Fruit fly (Drosophila melanogaster) whole organism, embryonic: Measurements from ENCODE around the gene STUB1.

Experiments
- CG10147 ChIP-seq: fragments of 200-800 bp; sonication (Bioruptor generic); optimal IDR thresholded peaks from 2 replicates; lab custom pipeline; 2019; ENCODE audit warnings: missing biosample characterization, mild to moderate bottlenecking, missing genetic modification characterization, moderate library complexity
- CG10267 ChIP-seq: fragments of 200-800 bp; sonication (Bioruptor generic); optimal IDR thresholded peaks from 2 replicates; lab custom pipeline; 2018; ENCODE audit warnings: missing biosample characterization, mild to moderate bottlenecking, missing genetic modification characterization, moderate library complexity
- CG10979 ChIP-seq: fragments of 200-800 bp; sonication (Bioruptor generic); optimal IDR thresholded peaks from 2 replicates; lab custom pipeline; 2018; ENCODE audit warnings: missing biosample characterization, mild to moderate bottlenecking, missing genetic modification characterization, moderate library complexity
- CG11723 ChIP-seq: fragments of 200-800 bp; sonication (Bioruptor generic); optimal IDR thresholded peaks from 2 replicates; lab custom pipeline; 2017; ENCODE audit warnings: missing biosample characterization, mild to moderate bottlenecking, missing genetic modification characterization
- CG12219 ChIP-seq: fragments of 200-800 bp; sonication (Bioruptor generic); optimal IDR thresholded peaks from 3 replicates; lab custom pipeline; 2018; ENCODE audit warnings: missing biosample characterization, mild to moderate bottlenecking, missing genetic modification characterization
- CG12236 ChIP-seq: fragments of 200-800 bp; sonication (Bioruptor generic); optimal IDR thresholded peaks from 2 replicates; lab custom pipeline; 2016; ENCODE audit warnings: missing biosample characterization, missing genetic modification characterization
- CG12769 ChIP-seq: fragments of 200-800 bp; sonication (Bioruptor generic); optimal IDR thresholded peaks from 2 replicates; lab custom pipeline; 2019; ENCODE audit warnings: missing biosample characterization, mild to moderate bottlenecking, missing genetic modification characterization, moderate library complexity
- CG13287 ChIP-seq: fragments of 200-800 bp; sonication (Bioruptor generic); IDR thresholded peaks from 2 replicates; pipeline ENCODE4 v1.3.6; 2022; ENCODE audit warnings: missing biosample characterization, missing genetic modification characterization; ENCODE audit not compliant: partially characterized antibody
- CG14860 ChIP-seq: fragments of 200-800 bp; sonication (Bioruptor generic); IDR thresholded peaks from 3 replicates; pipeline ENCODE4 v1.3.6; 2022; ENCODE audit warnings: missing biosample characterization, missing genetic modification characterization; ENCODE audit not compliant: partially characterized antibody
- CG16815 ChIP-seq: fragments of 200-800 bp; sonication (Bioruptor generic); optimal IDR thresholded peaks from 3 replicates; lab custom pipeline; 2017; ENCODE audit warnings: missing biosample characterization, mild to moderate bottlenecking, missing genetic modification characterization
- CG2875 ChIP-seq: fragments of 200-800 bp; sonication (Bioruptor generic); optimal IDR thresholded peaks from 2 replicates; lab custom pipeline; 2017; ENCODE audit warnings: missing biosample characterization, mild to moderate bottlenecking, missing genetic modification characterization, missing genetic modification reagents
- CG30020 ChIP-seq: fragments of 200-800 bp; optimal IDR thresholded peaks from 2 replicates; lab custom pipeline; 2019; ENCODE audit warnings: missing biosample characterization, mild to moderate bottlenecking, missing genetic modification characterization, moderate library complexity
- CG6175 ChIP-seq: fragments of 200-800 bp; sonication (Bioruptor generic); IDR thresholded peaks from 3 replicates; pipeline ENCODE4 v1.3.6; 2022; ENCODE audit warnings: missing biosample characterization, missing genetic modification characterization
- CG7271 ChIP-seq: fragments of 200-800 bp; sonication (Bioruptor generic); optimal IDR thresholded peaks from 2 replicates; lab custom pipeline; 2018; ENCODE audit warnings: missing biosample characterization, mild to moderate bottlenecking, missing genetic modification characterization, moderate library complexity
- CG9215 ChIP-seq: fragments of 200-800 bp; sonication (Bioruptor generic); IDR thresholded peaks from 2 replicates; pipeline ENCODE4 v1.3.6; 2022; ENCODE audit warnings: missing biosample characterization, missing genetic modification characterization
- CG9609 ChIP-seq: fragments of 200-800 bp; sonication (Bioruptor generic); optimal IDR thresholded peaks from 3 replicates; lab custom pipeline; 2016; ENCODE audit warnings: missing biosample characterization, missing genetic modification characterization
- CG9797 ChIP-seq: fragments of 200-800 bp; sonication (Bioruptor generic); optimal IDR thresholded peaks from 3 replicates; lab custom pipeline; 2018; ENCODE audit warnings: missing biosample characterization, mild to moderate bottlenecking, missing genetic modification characterization
- D ChIP-seq, 2 experiments: fragments of 200-800 bp in 1 of 2; fragments of >200 bp in 1 of 2; sonication (Bioruptor generic) in 1 of 2; optimal IDR thresholded peaks; 2 replicates in 1 of 2; 3 replicates in 1 of 2; lab custom pipeline; 2017; ENCODE audit warnings: mild to moderate bottlenecking in 1 of 2, missing biosample characterization in 1 of 2, missing genetic modification characterization in 1 of 2, missing genetic modification reagents in 1 of 2
- Dfd ChIP-seq, 2 experiments: fragments of >200 bp; optimal IDR thresholded peaks; 2 replicates each; lab custom pipeline; 2017; ENCODE audit warnings: missing biosample characterization in 2 of 2, missing genetic modification characterization in 2 of 2
- Drgx ChIP-seq: fragments of 200-800 bp; sonication (Bioruptor generic); IDR thresholded peaks from 2 replicates; pipeline ENCODE4 v1.3.6; 2022; ENCODE audit warnings: missing biosample characterization, missing genetic modification characterization
- E2f2 ChIP-seq: fragments of 200-800 bp; sonication (Bioruptor generic); IDR thresholded peaks from 2 replicates; pipeline ENCODE4 v1.3.6; 2022; ENCODE audit warnings: missing biosample characterization, missing genetic modification characterization
- Eip74EF ChIP-seq, 2 experiments: fragments of 200-800 bp in 1 of 2; fragments of >200 bp in 1 of 2; sonication (Bioruptor generic) in 1 of 2; optimal IDR thresholded peaks; 2 replicates each; lab custom pipeline; 2017 to 2019; ENCODE audit warnings: missing biosample characterization in 2 of 2, missing genetic modification characterization in 2 of 2, mild to moderate bottlenecking in 1 of 2, moderate library complexity in 1 of 2
- Kr ChIP-seq: fragments of 200-800 bp; sonication (Bioruptor generic); optimal IDR thresholded peaks from 2 replicates; lab custom pipeline; 2017; ENCODE audit warnings: missing biosample characterization, mild to moderate bottlenecking, missing genetic modification characterization
- Lhr ChIP-seq: fragments of 200-800 bp; sonication (Bioruptor generic); optimal IDR thresholded peaks from 3 replicates; lab custom pipeline; 2017; ENCODE audit warnings: mild to moderate bottlenecking, missing biosample characterization, missing genetic modification reagents, missing genetic modification characterization
- Nf-YA ChIP-seq: fragments of 200-800 bp; sonication (Bioruptor generic); IDR thresholded peaks from 2 replicates; pipeline ENCODE4 v1.3.6; 2022; ENCODE audit warnings: missing biosample characterization, missing genetic modification characterization
- Opbp ChIP-seq: fragments of 200-800 bp; sonication (Bioruptor generic); IDR thresholded peaks from 3 replicates; pipeline ENCODE4 v1.3.6; 2022; ENCODE audit warnings: missing biosample characterization, missing genetic modification characterization; ENCODE audit not compliant: partially characterized antibody
- amos ChIP-seq: fragments of 200-800 bp; sonication (Bioruptor generic); IDR thresholded peaks from 2 replicates; pipeline ENCODE4 v1.3.6; 2022; ENCODE audit warnings: missing biosample characterization, missing genetic modification characterization; ENCODE audit not compliant: partially characterized antibody
- ase ChIP-seq: fragments of 200-800 bp; sonication (Bioruptor generic); IDR thresholded peaks from 3 replicates; pipeline ENCODE4 v1.3.6; 2022; ENCODE audit warnings: missing biosample characterization, missing genetic modification characterization
- bab2 ChIP-seq: fragments of 200-800 bp; sonication (Bioruptor generic); optimal IDR thresholded peaks from 2 replicates; lab custom pipeline; 2016; ENCODE audit warnings: missing biosample characterization, missing genetic modification characterization
- bsh ChIP-seq, 2 experiments: fragments of 200-800 bp; sonication (Bioruptor generic); optimal IDR thresholded peaks; 2 replicates each; lab custom pipeline; 2017 to 2018; ENCODE audit warnings: mild to moderate bottlenecking in 2 of 2, missing biosample characterization in 2 of 2, missing genetic modification characterization in 2 of 2, moderate library complexity in 1 of 2
- crp ChIP-seq, 2 experiments: fragments of 200-800 bp; sonication (Bioruptor generic); optimal IDR thresholded peaks; 2 replicates in 1 of 2; 3 replicates in 1 of 2; lab custom pipeline; 2017; ENCODE audit warnings: missing biosample characterization in 2 of 2, missing genetic modification characterization in 2 of 2, mild to moderate bottlenecking in 1 of 2, moderate library complexity in 1 of 2
- disco-r ChIP-seq: fragments of 200-800 bp; sonication (Bioruptor generic); optimal IDR thresholded peaks from 2 replicates; lab custom pipeline; 2016; ENCODE audit warnings: missing biosample characterization, missing genetic modification characterization
- hb ChIP-seq: fragments of 200-800 bp; sonication (Bioruptor generic); IDR thresholded peaks from 3 replicates; pipeline ENCODE4 v1.3.6; 2022; ENCODE audit warnings: missing biosample characterization, missing genetic modification characterization; ENCODE audit not compliant: partially characterized antibody
- hbn ChIP-seq: fragments of 200-800 bp; sonication (Bioruptor generic); IDR thresholded peaks from 2 replicates; pipeline ENCODE4 v1.3.6; 2022; ENCODE audit warnings: missing biosample characterization, missing genetic modification characterization; ENCODE audit not compliant: partially characterized antibody
- inv ChIP-seq: fragments of 200-800 bp; sonication (Bioruptor generic); IDR thresholded peaks from 2 replicates; pipeline ENCODE4 v1.3.6; 2022; ENCODE audit warnings: missing biosample characterization, missing genetic modification characterization; ENCODE audit not compliant: partially characterized antibody
- nau ChIP-seq: fragments of 200-800 bp; sonication (Bioruptor generic); optimal IDR thresholded peaks from 3 replicates; lab custom pipeline; 2017; ENCODE audit warnings: missing biosample characterization, mild to moderate bottlenecking, missing genetic modification characterization, missing genetic modification reagents
- nmo ChIP-seq: fragments of 200-800 bp; sonication (Bioruptor generic); optimal IDR thresholded peaks from 2 replicates; lab custom pipeline; 2018; ENCODE audit warnings: missing biosample characterization, mild to moderate bottlenecking, missing genetic modification characterization, moderate library complexity
- org-1 ChIP-seq: fragments of 200-800 bp; sonication (Bioruptor generic); optimal IDR thresholded peaks from 2 replicates; lab custom pipeline; 2017; ENCODE audit warnings: missing biosample characterization, missing genetic modification characterization
- pan ChIP-seq, 4 experiments: fragments of >200 bp in 3 of 4; fragments of 200-800 bp in 1 of 4; sonication (Bioruptor generic) in 1 of 4; optimal IDR thresholded peaks in 3 of 4; IDR thresholded peaks in 1 of 4; 2 replicates each; pipeline versions ENCODE4 v1.3.6 to Lab custom; 2017 to 2022; ENCODE audit warnings: missing biosample characterization in 2 of 4, missing genetic modification characterization in 2 of 4, mixed read lengths in 1 of 4
- pb ChIP-seq: fragments of 200-800 bp; sonication (Bioruptor generic); optimal IDR thresholded peaks from 3 replicates; lab custom pipeline; 2016; ENCODE audit warnings: missing biosample characterization, missing genetic modification characterization
- pros ChIP-seq: fragments of 200-800 bp; sonication (Bioruptor generic); optimal IDR thresholded peaks from 3 replicates; lab custom pipeline; 2019; ENCODE audit warnings: missing biosample characterization, mild to moderate bottlenecking, missing genetic modification characterization, moderate library complexity
- scrt ChIP-seq: fragments of 200-800 bp; sonication (Bioruptor generic); optimal IDR thresholded peaks from 2 replicates; lab custom pipeline; 2018; ENCODE audit warnings: missing biosample characterization, mild to moderate bottlenecking, missing genetic modification characterization, moderate library complexity
- sna ChIP-seq: fragments of 200-800 bp; sonication (Bioruptor generic); IDR thresholded peaks from 2 replicates; pipeline ENCODE4 v1.3.6; 2022; ENCODE audit warnings: missing biosample characterization, missing genetic modification characterization; ENCODE audit not compliant: partially characterized antibody
- toy ChIP-seq: fragments of 200-800 bp; sonication (Bioruptor generic); IDR thresholded peaks from 2 replicates; pipeline ENCODE4 v1.3.6; 2022; ENCODE audit warnings: missing biosample characterization, missing genetic modification characterization
- unc-4 ChIP-seq: fragments of 200-800 bp; sonication (Bioruptor generic); IDR thresholded peaks from 2 replicates; pipeline ENCODE4 v1.3.6; 2022; ENCODE audit warnings: missing biosample characterization, missing genetic modification characterization; ENCODE audit not compliant: partially characterized antibody
- vvl ChIP-seq: fragments of 200-800 bp; sonication (Bioruptor generic); IDR thresholded peaks from 2 replicates; pipeline ENCODE4 v1.3.6; 2022; ENCODE audit warnings: missing biosample characterization, missing genetic modification characterization

The STUB1 gene

DNA sequence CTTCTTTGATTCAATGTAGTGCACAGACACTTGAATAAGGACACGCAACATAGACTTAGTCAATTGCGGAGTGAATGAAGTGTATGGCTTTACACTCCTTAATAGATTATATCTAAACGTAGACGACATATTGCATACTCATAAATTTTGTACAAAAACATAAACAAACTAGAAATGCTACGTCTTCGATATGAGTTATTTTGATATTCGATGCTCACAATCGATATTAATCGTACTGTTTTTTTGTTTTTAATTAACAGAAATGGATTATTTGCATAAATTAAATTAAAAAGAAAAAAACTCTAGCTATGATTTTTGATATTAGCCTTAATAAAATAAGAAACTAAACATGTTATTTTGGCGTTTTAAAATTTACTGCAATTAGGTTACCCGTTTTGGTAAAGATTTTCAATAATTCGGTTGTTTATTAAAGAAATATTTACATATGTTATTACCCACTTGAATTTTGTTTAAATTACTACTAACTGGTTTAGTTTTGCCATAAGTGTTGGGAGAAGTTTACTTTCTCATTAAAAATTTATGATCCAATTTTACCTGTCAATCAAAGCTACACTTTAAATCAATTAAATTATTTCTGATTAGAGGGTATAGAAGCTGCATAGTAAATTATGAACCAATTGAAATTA lies 32.2 kb upstream of the STUB1 start, which contains the start of the genes CG17768, LSm-4 and Ir31a (continued):
- TF ChIP-seq pb: no peak
- TF ChIP-seq bsh (GFP tag; optimal IDR thresholded peaks at IDR 0.05; lab: Kevin White, UChicago): no peak
- no peak for TF ChIP-seq CG12236 (GFP tag; lab: Kevin White, UChicago)
- TF ChIP-seq pros (GFP tag; lab: Kevin White, UChicago): no peak
- no peak for TF ChIP-seq crp (GFP tag; optimal IDR thresholded peaks at IDR 0.05; lab: Kevin White, UChicago)
- no peak for TF ChIP-seq CG16815 (GFP tag; lab: Kevin White, UChicago)
- no peak for TF ChIP-seq CG10979 (tag; lab: Kevin White, UChicago)
- no peak for TF ChIP-seq CG9797 (GFP tag; lab: Kevin White, UChicago)
- no peak for TF ChIP-seq toy (GFP tag; lab: Robert Waterston, UW)
- peak; percentile 2 for TF ChIP-seq nmo (GFP tag; lab: Kevin White, UChicago)
- peak; percentile 87 for TF ChIP-seq CG13287 (GFP tag; lab: Robert Waterston, UW)
- peak; percentile 68 for TF ChIP-seq CG14860 (GFP tag; lab: Robert Waterston, UW)
- no peak for TF ChIP-seq scrt (GFP tag; lab: Kevin White, UChicago)
- TF ChIP-seq ase: no peak
- TF ChIP-seq org-1 (GFP tag; lab: Kevin White, UChicago): no peak
- TF ChIP-seq inv: peak; percentile 60
- no peak for TF ChIP-seq CG9609 (GFP tag; lab: Kevin White, UChicago)
- no peak for TF ChIP-seq CG12769 (tag; lab: Kevin White, UChicago)
- peak; percentile 19; the same call in 1 of the 2 replicates for TF ChIP-seq E2f2
- no peak for TF ChIP-seq CG6175
- TF ChIP-seq bab2 (GFP tag; lab: Kevin White, UChicago): no peak
- TF ChIP-seq CG10267 (tag; lab: Kevin White, UChicago): peak; percentile 1
- no peak for TF ChIP-seq Eip74EF (GFP tag; optimal IDR thresholded peaks at IDR 0.05; lab: Kevin White, UChicago)
- TF ChIP-seq pan (optimal IDR thresholded peaks at IDR 0.05; lab: Kevin White, UChicago): no peak
- no peak for TF ChIP-seq pan (GFP tag; optimal IDR thresholded peaks at IDR 0.05 in 1 of 2, IDR thresholded peaks at IDR 0.05 in 1 of 2)
- peak; percentile 84 for TF ChIP-seq vvl (GFP tag; lab: Robert Waterston, UW)
- no peak for TF ChIP-seq nau
- no peak for TF ChIP-seq CG11723 (GFP tag; lab: Kevin White, UChicago)
- TF ChIP-seq D (optimal IDR thresholded peaks at IDR 0.05; lab: Kevin White, UChicago): no peak
- TF ChIP-seq D (GFP tag; optimal IDR thresholded peaks at IDR 0.05; lab: Kevin White, UChicago): no peak
- TF ChIP-seq Drgx (GFP tag; lab: Robert Waterston, UW): no peak
- no peak for TF ChIP-seq CG9215 (GFP tag; lab: Robert Waterston, UW)
- no peak for TF ChIP-seq CG7271 (tag; lab: Kevin White, UChicago)
- peak; percentile 91 for TF ChIP-seq CG30020
- no peak for TF ChIP-seq disco-r
- no peak for TF ChIP-seq Nf-YA (GFP tag; lab: Robert Waterston, UW)
- no peak for TF ChIP-seq Lhr (GFP tag; lab: Kevin White, UChicago)
- no peak for TF ChIP-seq CG10147
- no peak for TF ChIP-seq Kr (GFP tag; lab: Kevin White, UChicago)
- peak; percentile 84 for TF ChIP-seq hbn (GFP tag; lab: Robert Waterston, UW)
- TF ChIP-seq Dfd (GFP tag; optimal IDR thresholded peaks at IDR 0.05; lab: Kevin White, UChicago): no peak
- peak; percentile 83; the same call in 1 of the 2 replicates for TF ChIP-seq amos (GFP tag; lab: Robert Waterston, UW)
- TF ChIP-seq CG12219 (GFP tag; lab: Kevin White, UChicago): no peak
- peak; percentile 83 for TF ChIP-seq unc-4 (GFP tag; lab: Robert Waterston, UW)
- no peak for TF ChIP-seq CG2875 (GFP tag; lab: Kevin White, UChicago)
- peak; percentile 60; the same call in 2 of the 3 replicates for TF ChIP-seq Opbp (GFP tag; lab: Robert Waterston, UW)
- TF ChIP-seq hb: peak; percentile 68
- peak; percentile 66; the same call in 1 of the 2 replicates for TF ChIP-seq sna (GFP tag; lab: Robert Waterston, UW)
